Worm (Caenorhabditis elegans) whole organism, L4/young adult: ENCODE measurements around the gene K08H10.6.

ENCODE experiments used
- W03F9.2 ChIP-seq: fragments of 150-350 bp; optimal IDR thresholded peaks from 2 replicates; lab custom pipeline; 2014; ENCODE audit warnings: missing biosample characterization, missing genetic modification characterization
- dao-5 ChIP-seq: sonication (generic microtip); optimal IDR thresholded peaks from 2 replicates; lab custom pipeline; 2016; ENCODE audit warnings: missing genotype, missing genetic modification characterization, moderate library complexity, missing compliant biosample characterization
- him-1 ChIP-seq: sonication (generic microtip); optimal IDR thresholded peaks from 2 replicates; lab custom pipeline; 2016; ENCODE audit warnings: missing genotype, missing genetic modification reagents, missing genetic modification characterization, missing compliant biosample characterization

K08H10.6 gene

DNA sequence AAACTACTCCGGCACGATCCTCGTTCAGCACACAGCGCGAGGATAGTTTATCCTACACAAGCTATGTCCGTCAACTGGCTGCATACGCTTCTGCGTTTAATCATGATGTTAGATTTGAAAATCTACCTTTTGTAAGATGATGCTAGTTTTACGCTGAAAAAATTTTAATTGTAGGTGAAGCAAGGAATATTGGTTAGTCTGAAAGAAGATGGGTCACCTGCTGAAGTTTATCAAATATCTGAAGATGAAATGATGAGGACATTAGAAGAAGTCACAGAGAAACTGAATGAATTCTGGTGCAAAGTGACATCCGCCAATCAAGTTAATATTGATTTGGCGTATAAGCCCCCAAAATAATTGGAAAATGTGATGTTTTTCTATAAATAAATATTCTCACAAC is 12.2 kb downstream of the K08H10.6 start:
- no peak for TF ChIP-seq dao-5 (tag; lab: Kevin White, UChicago)
- no peak for TF ChIP-seq W03F9.2 (tag; lab: Kevin White, UChicago)
- no peak for TF ChIP-seq him-1 (tag; lab: Kevin White, UChicago)

DNA sequence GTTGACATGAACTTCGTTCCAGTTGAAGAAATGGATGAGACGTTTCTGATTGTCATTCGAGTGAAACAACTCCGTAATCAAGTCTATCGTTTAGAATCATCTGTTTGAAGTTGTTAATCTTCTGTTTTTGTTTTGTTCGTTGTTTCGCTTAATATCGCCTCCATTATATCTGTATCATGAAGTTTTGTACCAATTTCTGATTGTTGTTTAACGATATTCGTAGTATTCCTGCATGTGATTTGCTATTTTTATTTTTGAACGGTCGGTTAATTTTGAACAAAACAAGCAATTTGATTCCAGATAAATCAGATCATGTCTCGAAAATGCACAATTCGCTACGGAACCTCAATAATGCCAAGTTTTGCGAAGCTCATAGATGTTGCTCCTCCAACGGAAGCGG is 13.1 kb downstream of the K08H10.6 start, which contains the start of gene C27H6.9:
TSS of gene C27H6.9 (plus strand) at position 301 of the 400 bp plus-strand sequence.
- no peak for TF ChIP-seq W03F9.2 (tag; lab: Kevin White, UChicago)
- TF ChIP-seq dao-5 (tag; lab: Kevin White, UChicago) = no peak
- no peak for TF ChIP-seq him-1 (tag; lab: Kevin White, UChicago)

DNA sequence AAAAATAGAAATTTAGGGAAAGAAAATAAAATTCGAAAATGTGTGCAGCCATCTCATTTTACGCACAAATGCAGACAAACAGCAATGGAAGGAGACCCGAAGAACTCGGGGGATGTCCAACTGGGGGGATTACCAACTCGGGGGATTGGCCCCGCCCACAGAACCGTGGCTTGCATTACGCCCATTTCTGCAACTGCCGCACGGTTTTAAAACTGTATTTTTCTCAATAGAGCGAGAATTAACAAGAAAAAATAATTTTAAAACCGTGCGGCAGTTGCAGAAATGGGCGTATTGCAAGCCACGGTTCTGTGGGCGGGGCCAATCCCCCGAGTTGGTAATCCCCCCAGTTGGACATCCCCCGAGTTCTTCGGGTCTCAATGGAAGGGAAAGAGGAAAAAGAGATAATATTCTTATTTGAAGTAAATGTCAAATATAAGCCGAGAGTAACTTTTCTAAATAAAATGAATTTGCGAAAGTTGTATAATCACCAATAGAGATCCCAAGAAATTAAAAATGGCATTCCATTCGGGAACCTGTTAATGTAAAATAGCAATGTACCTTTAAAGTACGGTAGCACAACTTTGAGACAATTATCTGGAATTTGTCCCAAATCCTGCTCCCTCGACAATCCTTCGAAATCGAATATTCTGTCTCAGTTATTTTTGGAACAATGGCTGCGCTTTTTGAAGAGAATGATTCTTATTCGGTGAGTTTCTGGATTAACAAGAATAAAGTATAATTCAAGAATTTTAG is 14.8 kb downstream of the K08H10.6 start, which contains the start of the genes ruvb-1 and tofu-1:
TSS of gene ruvb-1 (minus strand) at position 72 of the 753 bp plus-strand sequence.
TSS of gene tofu-1 (plus strand) at position 417 of the 753 bp plus-strand sequence.
- peak; percentile 29 for TF ChIP-seq W03F9.2 (tag; lab: Kevin White, UChicago)

DNA sequence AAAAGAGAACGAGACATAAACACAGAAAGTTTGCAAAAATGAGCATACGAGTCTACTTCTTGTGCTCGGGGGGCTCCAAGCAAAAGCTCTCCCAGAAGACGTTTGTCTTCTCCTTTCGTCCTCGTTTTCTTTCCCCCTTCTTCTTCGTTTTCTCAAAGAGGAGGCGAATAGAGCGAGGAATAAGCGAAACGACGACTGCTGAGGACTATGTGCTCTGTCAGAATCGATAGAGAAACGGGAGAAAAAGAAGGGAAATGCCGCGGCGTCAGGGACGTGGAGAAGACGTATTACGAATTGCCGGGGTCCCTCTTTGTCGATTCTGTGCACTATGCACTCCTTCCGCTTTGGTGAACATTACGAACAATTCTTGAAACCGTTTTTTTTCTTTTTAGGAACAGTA is 17.3 kb downstream of the K08H10.6 start:
- TF ChIP-seq dao-5 (tag; lab: Kevin White, UChicago) (no peak), him-1 (tag; lab: Kevin White, UChicago) (peak; percentile 33)

DNA sequence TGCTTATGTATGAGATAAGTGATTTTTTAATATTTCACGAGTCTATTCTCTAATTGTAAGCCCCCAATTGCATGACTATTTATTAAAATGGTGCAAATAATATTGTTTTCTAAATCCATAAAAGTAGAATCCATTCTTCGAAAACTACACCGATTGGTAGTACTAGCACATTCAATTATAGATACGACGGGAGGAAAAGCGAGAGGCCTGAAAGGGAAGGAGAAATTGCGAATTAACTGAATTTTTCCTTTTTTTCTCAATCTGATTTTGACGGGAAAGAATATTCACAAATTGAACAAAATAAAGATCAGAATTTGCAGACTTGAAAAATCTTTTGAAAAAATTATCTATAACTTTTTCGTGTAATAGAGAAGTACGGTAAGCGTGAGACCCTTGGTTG is 18.5 kb downstream of the K08H10.6 start:
- TF ChIP-seq dao-5 (tag; lab: Kevin White, UChicago) = no peak
- no peak for TF ChIP-seq him-1 (tag; lab: Kevin White, UChicago)

DNA sequence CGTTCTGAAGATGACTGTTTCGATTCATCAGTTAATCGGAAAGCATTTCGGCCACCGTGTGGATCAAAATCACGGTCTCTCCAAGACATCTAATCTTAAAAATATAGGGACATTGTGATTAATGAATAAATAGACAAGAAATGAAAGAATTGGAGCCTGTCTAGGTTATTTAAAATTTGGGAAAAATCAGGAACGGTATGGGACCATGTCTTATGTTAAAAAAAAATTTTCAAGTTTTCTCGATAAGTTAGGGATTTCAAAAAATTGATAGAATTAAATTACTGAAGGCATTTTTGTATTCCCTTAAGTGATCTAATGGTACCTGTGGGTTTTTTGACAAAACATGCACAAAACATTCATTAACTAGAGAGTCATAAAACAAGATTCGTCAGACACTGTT is 19.6 kb downstream of the K08H10.6 start, which contains the start of gene unc-41:
TSS of gene unc-41 (minus strand) at position 101 of the 400 bp plus-strand sequence.
- TF ChIP-seq him-1 (tag; lab: Kevin White, UChicago) = no peak
- no peak for TF ChIP-seq W03F9.2 (tag; lab: Kevin White, UChicago)
- TF ChIP-seq dao-5 (tag; lab: Kevin White, UChicago) = no peak

DNA sequence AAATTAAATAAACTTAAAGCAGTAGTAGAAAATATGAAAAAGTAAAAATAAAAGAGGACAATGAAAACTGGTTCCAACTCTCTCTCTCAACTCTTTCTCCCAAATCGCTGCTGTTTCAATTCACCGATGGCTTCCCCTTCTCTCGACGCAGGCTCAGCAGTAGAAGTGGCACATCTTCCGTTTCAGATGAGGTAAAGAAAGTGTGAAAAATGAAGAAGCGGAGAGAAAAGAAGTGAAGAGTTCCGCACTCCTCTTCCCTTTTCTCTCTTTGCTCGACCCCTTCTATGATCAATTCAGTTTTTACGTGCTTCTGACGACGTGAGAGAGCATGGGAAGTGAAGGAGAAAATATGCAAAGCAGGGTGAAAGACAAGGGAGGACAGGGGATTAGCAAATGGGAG is 21.4 kb downstream of the K08H10.6 start:
- TF ChIP-seq him-1 (tag; lab: Kevin White, UChicago) = peak; percentile 54
- no peak for TF ChIP-seq dao-5 (tag; lab: Kevin White, UChicago)

DNA sequence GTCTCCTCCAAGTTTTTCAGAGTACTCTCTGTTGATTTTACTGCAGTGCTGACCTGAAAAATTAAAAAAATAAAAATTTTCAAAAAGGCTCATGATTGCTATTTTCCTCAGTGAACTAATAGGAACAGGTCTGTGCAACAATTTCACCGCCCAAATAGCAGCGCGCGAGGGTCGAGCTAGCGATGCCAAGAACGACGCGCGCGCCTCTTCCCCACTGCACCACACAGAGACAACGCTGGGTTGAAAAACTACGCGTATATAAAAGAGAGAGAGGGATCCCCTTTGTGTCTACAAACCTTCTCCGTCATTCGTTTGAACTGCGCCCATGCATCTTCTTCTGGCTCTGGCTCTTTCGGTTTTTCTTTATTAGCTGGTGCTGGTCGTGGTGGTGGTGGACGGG is 25.6 kb downstream of the K08H10.6 start:
- TF ChIP-seq him-1 (tag; lab: Kevin White, UChicago) (peak; percentile 94), dao-5 (tag; lab: Kevin White, UChicago) (peak; percentile 70), W03F9.2 (tag; lab: Kevin White, UChicago) (no peak)

DNA sequence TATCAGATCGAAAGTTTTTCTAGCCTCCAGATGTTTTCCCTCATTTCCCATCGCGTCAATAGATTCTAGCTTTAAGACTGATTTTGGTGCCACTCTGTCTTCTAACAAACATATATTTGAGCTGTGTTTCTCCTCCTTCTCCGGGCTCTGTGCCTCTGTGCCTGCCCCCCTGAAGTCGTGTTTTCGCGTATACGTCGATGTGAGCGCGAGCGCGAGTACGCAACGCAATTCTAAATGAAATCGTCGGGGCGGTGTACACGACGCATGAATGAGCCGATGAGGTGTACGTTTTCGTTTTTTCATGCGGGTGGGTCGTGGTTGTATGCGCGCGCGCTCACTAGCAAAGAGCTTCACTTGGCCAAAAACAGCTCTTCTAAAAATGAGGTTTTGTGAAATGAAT is 29.8 kb downstream of the K08H10.6 start:
- peak; percentile 24 for TF ChIP-seq him-1 (tag; lab: Kevin White, UChicago)
- no peak for TF ChIP-seq dao-5 (tag; lab: Kevin White, UChicago)

DNA sequence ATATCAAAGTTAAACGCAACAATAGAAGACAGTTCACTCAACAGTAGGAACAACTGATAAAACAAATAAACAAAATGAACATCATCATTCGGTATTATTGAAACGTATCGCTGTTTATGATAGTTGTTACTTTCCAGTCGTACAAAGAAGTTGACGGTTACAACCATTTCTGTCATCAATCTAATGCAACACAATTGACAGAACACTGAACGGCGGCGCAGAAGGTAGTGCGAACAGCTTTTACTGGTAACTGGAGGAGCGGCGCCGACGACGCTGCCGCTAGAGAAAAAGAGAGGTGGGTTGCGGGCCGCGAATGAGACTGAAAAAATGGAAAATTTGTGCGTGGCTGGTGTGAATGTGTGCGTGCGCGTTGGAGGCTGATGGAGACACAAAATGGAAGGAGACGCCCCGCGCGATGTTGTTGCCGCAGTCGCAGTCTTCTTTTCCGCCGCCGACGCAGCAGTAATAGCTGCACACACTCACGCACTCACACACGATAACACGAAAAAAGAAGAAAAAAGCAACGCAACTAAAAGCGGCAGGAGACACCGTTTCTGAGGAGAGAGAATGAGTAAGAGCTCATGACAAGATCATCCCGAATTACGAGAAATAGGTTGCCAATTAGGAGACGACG is 31.4 kb downstream of the K08H10.6 start:
- TF ChIP-seq dao-5 (tag; lab: Kevin White, UChicago) (no peak), him-1 (tag; lab: Kevin White, UChicago) (peak; percentile 26)

DNA sequence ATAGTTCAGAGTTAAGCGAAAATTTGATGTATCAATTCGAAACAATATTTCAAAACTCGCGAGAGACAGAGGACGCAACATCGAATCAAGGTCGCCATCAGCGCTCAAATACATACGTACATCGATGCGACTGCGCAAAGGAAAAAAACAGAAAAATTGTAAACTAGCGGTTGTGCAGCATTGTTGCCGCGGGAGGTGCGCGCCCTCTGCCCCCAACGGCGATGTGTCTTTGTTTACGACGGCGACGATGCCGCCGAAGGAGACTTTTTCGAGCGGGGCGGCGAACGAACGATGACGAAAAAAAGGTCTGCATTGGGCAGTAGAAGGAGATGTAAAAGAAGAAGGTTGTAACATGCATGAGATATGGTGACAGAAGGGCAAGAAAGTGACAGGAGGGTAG is 32.8 kb downstream of the K08H10.6 start:
- TF ChIP-seq dao-5 (tag; lab: Kevin White, UChicago) = no peak
- no peak for TF ChIP-seq W03F9.2 (tag; lab: Kevin White, UChicago)

DNA sequence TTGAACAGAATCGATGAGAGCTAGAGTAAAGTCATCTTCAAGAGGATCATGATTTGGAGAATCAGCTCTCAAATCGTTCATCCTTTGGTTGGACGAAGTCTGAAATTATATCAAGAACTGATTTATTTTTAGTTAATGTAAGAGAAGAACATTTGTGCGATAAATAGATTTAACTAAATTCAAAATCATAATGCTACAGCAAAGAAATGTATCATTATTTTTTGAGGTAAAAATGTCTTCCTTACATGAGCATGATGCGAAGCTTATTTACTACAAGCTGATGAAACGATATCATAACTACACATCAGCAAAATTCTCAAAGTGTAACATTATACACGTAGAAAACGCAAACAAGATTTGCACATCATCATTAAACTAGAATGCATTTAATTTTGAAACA is 33.3 kb downstream of the K08H10.6 start, which contains the start of gene madf-4:
TSS of gene madf-4 (minus strand) at position 101 of the 400 bp plus-strand sequence.
- TF ChIP-seq him-1 (tag; lab: Kevin White, UChicago) (no peak), dao-5 (tag; lab: Kevin White, UChicago) (no peak), W03F9.2 (tag; lab: Kevin White, UChicago) (no peak)

DNA sequence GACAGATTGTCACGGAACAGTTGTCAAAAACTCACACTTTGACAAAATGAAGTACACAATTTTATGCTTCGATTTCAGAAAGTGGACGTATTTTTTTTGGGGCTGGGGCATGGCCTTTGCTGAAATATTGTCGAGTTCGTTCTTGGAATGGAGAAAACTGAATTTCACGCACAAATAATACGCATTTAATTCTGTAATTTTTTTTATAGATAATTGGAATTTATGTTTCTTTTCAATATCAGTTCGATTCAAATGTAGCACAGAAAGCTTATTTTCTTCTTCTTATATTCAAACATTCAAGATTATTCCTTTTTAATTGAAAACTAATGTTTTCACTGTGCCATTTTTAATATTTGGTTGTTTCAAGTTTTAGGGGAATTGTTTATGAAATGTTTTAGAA is 35.3 kb downstream of the K08H10.6 start, which contains the start of gene T07C12.10:
TSS of gene T07C12.10 (minus strand) at position 101 of the 400 bp plus-strand sequence.
- TF ChIP-seq him-1 (tag; lab: Kevin White, UChicago) (no peak), W03F9.2 (tag; lab: Kevin White, UChicago) (no peak)

DNA sequence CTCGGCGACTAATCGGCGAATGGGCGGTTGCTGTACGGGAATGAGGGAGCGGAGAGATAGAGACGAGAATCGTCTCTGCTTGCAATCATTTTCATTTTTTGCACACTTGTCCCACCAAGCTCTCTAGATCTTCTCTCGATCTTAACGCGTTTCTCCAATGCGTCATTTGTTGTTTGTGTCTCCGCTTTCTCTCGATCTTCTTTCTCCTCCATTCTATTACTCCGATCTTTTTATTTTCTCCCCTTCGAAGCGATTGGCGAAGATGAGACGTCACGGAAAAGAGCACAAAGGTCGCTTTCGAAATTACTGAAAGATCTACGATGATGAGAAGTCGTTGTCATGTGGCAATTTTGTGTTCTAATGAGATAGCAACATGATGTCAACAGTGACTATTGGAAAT is 37.0 kb downstream of the K08H10.6 start:
- TF ChIP-seq W03F9.2 (tag; lab: Kevin White, UChicago) (no peak), him-1 (tag; lab: Kevin White, UChicago) (no peak), dao-5 (tag; lab: Kevin White, UChicago) (no peak)
